Worm (Caenorhabditis elegans) whole organism, L4/young adult: ENCODE results near the gene aos-1.

Experiments used
- W03F9.2 ChIP-seq: fragments of 150-350 bp; optimal IDR thresholded peaks from 2 replicates; lab custom pipeline; 2014; ENCODE audit warnings: missing biosample characterization, missing genetic modification characterization
- dao-5 ChIP-seq: sonication (generic microtip); optimal IDR thresholded peaks from 2 replicates; lab custom pipeline; 2016; ENCODE audit warnings: missing genotype, missing genetic modification characterization, moderate library complexity, missing compliant biosample characterization
- him-1 ChIP-seq: sonication (generic microtip); optimal IDR thresholded peaks from 2 replicates; lab custom pipeline; 2016; ENCODE audit warnings: missing genotype, missing genetic modification reagents, missing genetic modification characterization, missing compliant biosample characterization

Gene aos-1

DNA sequence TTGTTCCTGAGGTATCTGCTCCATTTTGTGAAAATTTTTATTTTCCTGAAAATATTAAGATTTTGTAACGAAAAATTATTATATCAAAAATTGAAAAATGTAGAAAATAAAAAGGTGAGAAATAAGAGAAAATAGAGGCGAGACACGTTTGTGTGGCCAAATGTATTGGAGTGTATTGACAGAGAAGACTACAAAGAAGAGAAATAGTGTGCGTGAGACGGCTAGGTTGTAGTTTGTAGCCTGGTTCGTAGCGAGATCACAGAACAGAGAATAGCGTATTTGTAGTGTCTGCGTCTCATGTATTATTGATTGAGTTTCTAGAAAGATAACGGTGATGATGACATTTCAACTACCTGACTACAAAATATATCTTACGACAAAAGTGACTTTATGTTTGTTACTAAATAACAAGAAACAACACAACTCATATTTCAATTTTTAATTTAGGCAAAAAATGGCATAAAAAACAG lies 46.1 kb downstream of the aos-1 start, which contains the start of gene nhr-12:
nhr-12 (minus strand) TSS at position 51 of the 470 bp plus-strand sequence.
- TF ChIP-seq dao-5 (tag; lab: Kevin White, UChicago): no peak
- TF ChIP-seq him-1 (tag; lab: Kevin White, UChicago): no peak
- no peak for TF ChIP-seq W03F9.2 (tag; lab: Kevin White, UChicago)

DNA sequence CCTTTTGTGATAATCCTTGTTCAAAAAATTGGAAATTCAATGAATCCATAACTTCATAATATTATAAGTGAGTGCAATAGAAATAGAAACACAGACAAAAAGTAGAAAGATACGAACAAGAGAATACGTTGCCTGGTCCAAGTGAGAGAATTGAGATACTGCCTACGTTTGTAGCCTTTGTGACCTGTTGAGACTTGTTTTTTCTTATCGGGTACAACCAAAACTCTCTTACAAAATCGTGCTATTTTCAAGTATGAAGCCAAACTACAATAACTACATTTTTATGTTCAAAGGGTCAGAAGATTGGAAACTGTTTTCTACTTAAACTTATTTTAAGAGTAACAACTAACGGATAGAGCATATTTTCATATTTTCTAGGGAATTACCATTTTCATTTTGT lies 48.5 kb downstream of the aos-1 start, which contains the start of gene nhr-205:
nhr-205 (minus strand) TSS at position 141 of the 400 bp plus-strand sequence.
- TF ChIP-seq W03F9.2 (tag; lab: Kevin White, UChicago): no peak
- no peak for TF ChIP-seq dao-5 (tag; lab: Kevin White, UChicago)
- no peak for TF ChIP-seq him-1 (tag; lab: Kevin White, UChicago)

DNA sequence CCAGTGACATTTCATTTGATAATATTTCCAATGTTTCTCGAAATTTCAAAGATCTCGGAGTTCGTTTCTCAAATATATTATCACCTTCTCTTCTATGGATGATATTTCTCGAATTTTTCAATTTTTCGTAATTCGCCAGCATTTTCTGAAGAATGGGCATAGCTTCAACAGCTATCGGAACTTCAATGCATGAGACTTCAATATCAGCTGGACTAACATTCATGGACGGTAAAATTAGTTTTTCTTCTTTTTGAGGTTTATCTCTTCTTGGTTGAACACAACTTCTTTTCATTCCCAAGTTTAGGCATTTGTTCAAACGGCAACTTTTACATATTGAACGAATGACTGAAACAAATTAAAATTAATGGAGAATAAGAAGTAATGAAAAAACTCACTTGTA lies 49.2 kb downstream of the aos-1 start:
- no peak for TF ChIP-seq W03F9.2 (tag; lab: Kevin White, UChicago)
- TF ChIP-seq dao-5 (tag; lab: Kevin White, UChicago): no peak
- no peak for TF ChIP-seq him-1 (tag; lab: Kevin White, UChicago)

DNA sequence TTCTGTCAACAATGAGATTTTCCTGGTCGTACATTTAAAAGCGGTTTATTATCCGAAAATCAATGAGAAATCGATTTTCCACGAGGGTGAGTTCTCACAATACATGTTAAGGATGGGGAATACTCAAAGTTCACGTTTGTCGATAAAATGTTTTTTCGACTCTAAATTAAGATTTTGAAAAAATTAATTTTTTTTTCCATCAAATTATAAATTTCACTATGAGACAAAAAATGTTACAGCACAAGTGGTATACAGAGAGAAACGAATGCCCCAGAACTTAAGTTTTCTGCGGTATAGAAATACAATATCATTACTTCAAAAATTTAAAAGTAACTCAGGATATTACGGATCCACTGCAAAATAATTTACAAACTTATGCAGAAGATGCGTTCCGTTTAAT lies 51.9 kb downstream of the aos-1 start, which contains the start of gene R04B5.1:
R04B5.1 (minus strand) TSS at position 101 of the 400 bp plus-strand sequence.
- TF ChIP-seq him-1 (tag; lab: Kevin White, UChicago) (no peak), W03F9.2 (tag; lab: Kevin White, UChicago) (no peak), dao-5 (tag; lab: Kevin White, UChicago) (no peak)
